Fruit fly (Drosophila melanogaster): ENCODE data around the gene to.

The to gene

DNA sequence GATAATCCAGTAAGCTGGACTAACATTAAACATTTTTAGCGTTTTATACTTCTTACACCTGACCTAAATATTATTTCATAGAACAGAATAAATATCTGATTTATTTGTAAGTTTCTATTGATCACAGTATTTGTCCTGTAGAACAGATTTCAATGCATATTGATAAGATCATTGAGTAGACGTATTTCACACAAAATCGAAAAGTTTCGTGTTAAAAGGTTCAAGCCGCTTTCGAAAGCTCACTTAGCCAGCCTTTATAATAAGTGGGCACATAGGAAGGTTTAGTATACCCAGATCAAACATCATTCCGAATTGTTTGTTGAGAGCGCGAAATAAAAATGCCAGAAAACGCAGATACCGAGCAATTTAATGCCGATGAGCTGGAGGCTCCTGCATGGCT is 49.6 kb downstream of the to start, which contains the start of gene CG11893:
Gene CG11893, plus strand, starts transcription at position 301 of the 400 bp plus-strand sequence.
- TF ChIP-seq CG32264 (GFP tag; optimal IDR thresholded peaks at IDR 0.05), result no peak
- no peak for TF ChIP-seq rgr (GFP tag; optimal IDR thresholded peaks at IDR 0.05)
- TF ChIP-seq sv (GFP tag; optimal IDR thresholded peaks at IDR 0.05), result no peak
- no peak for TF ChIP-seq jim (GFP tag; optimal IDR thresholded peaks at IDR 0.05)
- no peak for TF ChIP-seq Rel (GFP tag; optimal IDR thresholded peaks at IDR 0.05)
- no peak for TF ChIP-seq Rel (tag; optimal IDR thresholded peaks at IDR 0.05)
- no peak for TF ChIP-seq Sp1 (GFP tag; optimal IDR thresholded peaks at IDR 0.05)
- TF ChIP-seq CrebA (GFP tag; optimal IDR thresholded peaks at IDR 0.05; ENCODE audit: borderline replicate concordance), result no peak
- no peak for TF ChIP-seq ey (GFP tag; optimal IDR thresholded peaks at IDR 0.05)
- no peak for TF ChIP-seq N (GFP tag; optimal IDR thresholded peaks at IDR 0.05)
- TF ChIP-seq fru (GFP tag; optimal IDR thresholded peaks at IDR 0.05), result no peak
- no peak for TF ChIP-seq Hnf4 (GFP tag; optimal IDR thresholded peaks at IDR 0.05)

Data from whole organism, wandering third instar larva.